Fruit fly (Drosophila melanogaster) whole organism, prepupa: Measurements from ENCODE around the gene CG33631.

Source experiments
- Blimp-1 ChIP-seq: fragments of 200-800 bp; sonication (Bioruptor generic); optimal IDR thresholded peaks from 3 replicates; lab custom pipeline; 2017; ENCODE audit warnings: missing biosample characterization, missing genetic modification characterization, mild to moderate bottlenecking, moderate library complexity, missing genetic modification reagents
- CG10631 ChIP-seq: fragments of 200-800 bp; sonication (Bioruptor generic); optimal IDR thresholded peaks from 2 replicates; lab custom pipeline; 2016; ENCODE audit warnings: missing biosample characterization, missing genetic modification characterization
- CG6808 ChIP-seq: fragments of 200-800 bp; sonication (Bioruptor generic); optimal IDR thresholded peaks from 3 replicates; lab custom pipeline; 2017; ENCODE audit warnings: missing biosample characterization, missing genetic modification characterization, mild to moderate bottlenecking, moderate library complexity, missing genetic modification reagents
- CG9139 ChIP-seq: fragments of 200-800 bp; sonication (Bioruptor generic); optimal IDR thresholded peaks from 3 replicates; lab custom pipeline; 2017; ENCODE audit warnings: missing biosample characterization, mild to moderate bottlenecking, missing genetic modification characterization
- Eip75B ChIP-seq: fragments of 200-800 bp; sonication (Bioruptor generic); optimal IDR thresholded peaks from 3 replicates; lab custom pipeline; 2016; ENCODE audit warnings: missing biosample characterization, missing genetic modification characterization
- OdsH ChIP-seq: fragments of 200-800 bp; sonication (Bioruptor generic); optimal IDR thresholded peaks from 3 replicates; lab custom pipeline; 2016; ENCODE audit warnings: missing biosample characterization, missing genetic modification characterization
- fd59A ChIP-seq: fragments of 200-800 bp; sonication (Bioruptor generic); optimal IDR thresholded peaks from 2 replicates; lab custom pipeline; 2017; ENCODE audit warnings: missing biosample characterization, mild to moderate bottlenecking, missing genetic modification characterization, missing genetic modification reagents
- fkh ChIP-seq: fragments of 200-800 bp; sonication (Bioruptor generic); optimal IDR thresholded peaks from 3 replicates; lab custom pipeline; 2017; ENCODE audit warnings: missing biosample characterization, mild to moderate bottlenecking, missing genetic modification characterization, moderate library complexity
- svp ChIP-seq: fragments of 200-800 bp; sonication (Bioruptor generic); peaks from one replicate; lab custom pipeline; 2016; ENCODE audit warnings: missing biosample characterization, missing genetic modification characterization
- topi ChIP-seq: fragments of 200-800 bp; sonication (Bioruptor generic); optimal IDR thresholded peaks from 3 replicates; lab custom pipeline; 2016; ENCODE audit warnings: missing biosample characterization, missing genetic modification characterization

dm6 chr3R:10070817-10071216, 7.0 kb downstream of the CG33631 start, which contains the start of gene nerfin-2:
- TF ChIP-seq topi (GFP tag; lab: Kevin White, UChicago): no peak
- TF ChIP-seq OdsH (GFP tag; lab: Kevin White, UChicago): no peak
- TF ChIP-seq svp (GFP tag; lab: Kevin White, UChicago): no peak
- TF ChIP-seq CG10631: no peak
- TF ChIP-seq CG6808 (GFP tag; lab: Kevin White, UChicago): no peak
- no peak for TF ChIP-seq fkh (GFP tag; lab: Kevin White, UChicago)
- TF ChIP-seq CG9139 (GFP tag; lab: Kevin White, UChicago): no peak
- no peak for TF ChIP-seq Blimp-1 (GFP tag; lab: Kevin White, UChicago)
- TF ChIP-seq fd59A: no peak
- TF ChIP-seq Eip75B: no peak
